Worm (Caenorhabditis elegans): ENCODE results near the gene parg-1.

DNA sequence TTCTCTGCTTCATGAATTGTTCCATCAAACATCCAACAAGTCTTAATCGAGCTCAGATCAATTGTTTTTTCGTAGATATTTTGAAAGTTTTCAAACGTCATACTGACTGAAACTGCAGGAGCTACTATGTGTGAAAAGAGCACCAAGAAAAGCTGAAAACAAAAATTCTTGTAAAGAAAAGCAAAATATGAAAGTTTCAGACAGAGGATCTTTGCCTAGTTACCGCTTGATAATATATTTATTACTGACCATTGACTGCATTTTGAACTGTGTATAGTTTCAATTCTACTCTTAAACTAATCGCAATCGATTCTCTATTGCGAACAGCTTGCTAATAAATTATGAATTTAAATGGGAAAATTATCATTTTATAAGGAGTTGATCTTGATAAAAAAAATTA, 52.2 kb downstream of the parg-1 start, which contains the start of gene clec-182:
- TF ChIP-seq unc-86 (tag; optimal IDR thresholded peaks at IDR 0.05): no peak
- TF ChIP-seq nhr-11 (tag; optimal IDR thresholded peaks at IDR 0.05): no peak
- no peak for TF ChIP-seq ceh-22 (tag; optimal IDR thresholded peaks at IDR 0.05)
- TF ChIP-seq ceh-19 (GFP tag; optimal IDR thresholded peaks at IDR 0.05): no peak
- no peak for TF ChIP-seq pag-3 (tag; optimal IDR thresholded peaks at IDR 0.05; ENCODE audit: borderline replicate concordance)
- TF ChIP-seq ets-4 (tag; optimal IDR thresholded peaks at IDR 0.05): no peak
- no peak for TF ChIP-seq pha-4 (tag; optimal IDR thresholded peaks at IDR 0.05)
- TF ChIP-seq ref-2 (tag; optimal IDR thresholded peaks at IDR 0.05): no peak
